Worm (Caenorhabditis elegans): ENCODE data around the gene C33H5.13.

DNA sequence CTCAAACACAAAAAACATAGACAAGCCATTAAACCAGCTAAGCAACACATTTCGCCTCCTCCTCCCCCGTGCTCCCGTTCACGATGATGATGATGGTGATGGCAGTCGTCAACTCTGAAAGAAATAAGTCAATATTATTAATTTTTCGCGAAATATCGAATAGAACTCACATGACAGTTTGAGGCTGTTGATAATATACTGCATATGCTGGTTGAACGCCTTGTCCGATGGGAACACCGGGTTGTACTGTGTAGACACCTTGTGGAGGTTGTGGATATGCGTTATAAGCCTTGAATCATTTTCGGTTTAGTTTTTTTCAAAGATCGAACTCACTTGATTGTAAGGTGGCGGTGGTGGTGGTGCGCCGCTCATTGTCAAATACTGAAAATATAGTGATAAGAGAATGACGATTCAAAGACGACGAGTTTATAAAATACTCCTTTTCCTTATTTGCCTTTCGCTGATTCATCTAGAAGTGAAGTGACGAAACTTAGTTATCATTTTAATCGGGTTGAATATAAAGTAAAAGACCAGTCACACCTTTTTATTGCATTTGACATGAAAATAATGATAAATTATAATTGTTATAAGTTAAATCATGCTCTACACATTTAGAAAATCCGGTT, at the start of gene C33H5.13:
- TF ChIP-seq arid-1 (GFP tag; conservative IDR thresholded peaks at IDR 0.05) (no peak), lin-13 (GFP tag; optimal IDR thresholded peaks at IDR 0.05) (no peak), ztf-11 (tag; optimal IDR thresholded peaks at IDR 0.05) (no peak), unc-130 (GFP tag; optimal IDR thresholded peaks at IDR 0.05) (no peak)
